Worm (Caenorhabditis elegans) whole organism, late embryonic: ENCODE results near the gene bas-1.

Experiments
- C08G9.2 ChIP-seq: sonication (generic microtip); optimal IDR thresholded peaks from 2 replicates; lab custom pipeline; 2016; ENCODE audit warnings: mild to moderate bottlenecking, missing genetic modification characterization, moderate library complexity, missing compliant biosample characterization
- K09A11.1 ChIP-seq: sonication (generic microtip); optimal IDR thresholded peaks from 2 replicates; lab custom pipeline; 2017; ENCODE audit warnings: antibody characterized with exemption, mild to moderate bottlenecking, missing genetic modification characterization, missing compliant biosample characterization; ENCODE audit not compliant: insufficient read depth
- T23F11.4 ChIP-seq: fragments of 200-800 bp; sonication (Bioruptor generic); optimal IDR thresholded peaks from 2 replicates; lab custom pipeline; 2018; ENCODE audit warnings: mild to moderate bottlenecking, missing genetic modification characterization, missing compliant biosample characterization
- ahr-1 ChIP-seq: sonication (generic microtip); optimal IDR thresholded peaks from 2 replicates; lab custom pipeline; 2016; ENCODE audit warnings: missing genetic modification characterization, missing compliant biosample characterization
- ama-1 ChIP-seq: fragments of 150-350 bp; optimal IDR thresholded peaks from 2 replicates; lab custom pipeline; 2014
- ceh-14 ChIP-seq: sonication (generic microtip); optimal IDR thresholded peaks from 2 replicates; lab custom pipeline; 2016; ENCODE audit warnings: missing genotype, missing genetic modification characterization, missing compliant biosample characterization
- ceh-18 ChIP-seq: sonication (generic microtip); optimal IDR thresholded peaks from 2 replicates; lab custom pipeline; 2016; ENCODE audit warnings: missing genetic modification characterization, missing compliant biosample characterization
- ceh-22 ChIP-seq: sonication (generic microtip); optimal IDR thresholded peaks from 2 replicates; lab custom pipeline; 2017; ENCODE audit warnings: missing biosample characterization, missing genetic modification characterization
- ceh-31 ChIP-seq: sonication (generic microtip); optimal IDR thresholded peaks from 2 replicates; lab custom pipeline; 2016; ENCODE audit warnings: missing genetic modification characterization, missing compliant biosample characterization
- ceh-9 ChIP-seq: sonication (generic microtip); optimal IDR thresholded peaks from 2 replicates; lab custom pipeline; 2016; ENCODE audit warnings: mild to moderate bottlenecking, missing genetic modification characterization, inconsistent platforms, missing compliant biosample characterization
- che-1 ChIP-seq: sonication (generic microtip); optimal IDR thresholded peaks from 2 replicates; lab custom pipeline; 2016; ENCODE audit warnings: mild to moderate bottlenecking, missing genetic modification characterization, missing compliant biosample characterization
- elt-4 ChIP-seq: sonication (generic microtip); optimal IDR thresholded peaks from 2 replicates; lab custom pipeline; 2016; ENCODE audit warnings: missing genetic modification characterization, missing compliant biosample characterization
- eyg-1 ChIP-seq: sonication (generic microtip); optimal IDR thresholded peaks from 2 replicates; lab custom pipeline; 2016; ENCODE audit warnings: missing genotype, missing genetic modification characterization, missing compliant biosample characterization
- fax-1 ChIP-seq: sonication (generic microtip); optimal IDR thresholded peaks from 2 replicates; lab custom pipeline; 2016; ENCODE audit warnings: missing genotype, missing genetic modification characterization, missing compliant biosample characterization
- fkh-10 ChIP-seq: fragments of 150-350 bp; optimal IDR thresholded peaks from 2 replicates; lab custom pipeline; 2014; ENCODE audit warnings: missing biosample characterization, missing genetic modification reagents, missing genetic modification characterization
- hlh-15 ChIP-seq: sonication (generic microtip); optimal IDR thresholded peaks from 2 replicates; lab custom pipeline; 2016; ENCODE audit warnings: missing genetic modification characterization, missing compliant biosample characterization
- hlh-6 ChIP-seq: sonication (generic microtip); optimal IDR thresholded peaks from 2 replicates; lab custom pipeline; 2016; ENCODE audit warnings: missing genotype, missing genetic modification characterization, missing compliant biosample characterization
- hlh-8 ChIP-seq: sonication (generic microtip); optimal IDR thresholded peaks from 2 replicates; lab custom pipeline; 2016; ENCODE audit warnings: missing genotype, missing genetic modification characterization, missing compliant biosample characterization
- lin-11 ChIP-seq: fragments of 200-800 bp; sonication (Bioruptor generic); optimal IDR thresholded peaks from 2 replicates; lab custom pipeline; 2018; ENCODE audit warnings: mild to moderate bottlenecking, missing genetic modification characterization, missing compliant biosample characterization
- mec-3 ChIP-seq: sonication (generic microtip); optimal IDR thresholded peaks from 2 replicates; lab custom pipeline; 2016; ENCODE audit warnings: borderline replicate concordance, missing genetic modification characterization, missing compliant biosample characterization
- nfya-1 ChIP-seq: sonication (generic microtip); optimal IDR thresholded peaks from 2 replicates; lab custom pipeline; 2017; ENCODE audit warnings: missing genetic modification characterization, mild to moderate bottlenecking, missing compliant biosample characterization, antibody characterized with exemption, moderate library complexity
- nhr-11 ChIP-seq: fragments of 150-350 bp; optimal IDR thresholded peaks from 2 replicates; lab custom pipeline; 2014; ENCODE audit warnings: missing biosample characterization, missing genetic modification characterization
- npax-4 ChIP-seq: sonication (generic microtip); optimal IDR thresholded peaks from 2 replicates; lab custom pipeline; 2016; ENCODE audit warnings: missing genetic modification characterization, missing compliant biosample characterization
- odd-2 ChIP-seq: sonication (generic microtip); optimal IDR thresholded peaks from 2 replicates; lab custom pipeline; 2017; ENCODE audit warnings: antibody characterized with exemption, mild to moderate bottlenecking, missing genetic modification characterization, missing compliant biosample characterization
- pag-3 ChIP-seq: sonication (generic microtip); optimal IDR thresholded peaks from 2 replicates; lab custom pipeline; 2016; ENCODE audit warnings: missing compliant biosample characterization, missing genetic modification characterization, borderline replicate concordance
- pat-9 ChIP-seq: fragments of 200-800 bp; sonication (Bioruptor generic); optimal IDR thresholded peaks from 2 replicates; lab custom pipeline; 2018; ENCODE audit warnings: mild to moderate bottlenecking, missing genetic modification characterization, moderate library complexity, missing compliant biosample characterization
- pax-1 ChIP-seq: fragments of 150-350 bp; optimal IDR thresholded peaks from 2 replicates; lab custom pipeline; 2014; ENCODE audit warnings: missing biosample characterization, missing genetic modification characterization
- pha-4 ChIP-seq: fragments of 150-350 bp; optimal IDR thresholded peaks from 2 replicates; lab custom pipeline; 2018; ENCODE audit warnings: missing biosample characterization, missing genetic modification reagents, missing genetic modification characterization
- ref-2 ChIP-seq: sonication (generic microtip); optimal IDR thresholded peaks from 2 replicates; lab custom pipeline; 2016; ENCODE audit warnings: missing genetic modification characterization, missing compliant biosample characterization
- rnt-1 ChIP-seq: sonication (generic microtip); optimal IDR thresholded peaks from 2 replicates; lab custom pipeline; 2016; ENCODE audit warnings: missing genetic modification characterization, missing compliant biosample characterization
- sox-2 ChIP-seq: fragments of 200-800 bp; sonication (Bioruptor generic); IDR thresholded peaks from 2 replicates; pipeline ENCODE4 v1.3.6; 2022; ENCODE audit warnings: missing genetic modification reagents, missing genetic modification characterization, missing compliant biosample characterization
- sox-4 ChIP-seq: sonication (generic microtip); optimal IDR thresholded peaks from 2 replicates; lab custom pipeline; 2017; ENCODE audit warnings: mild to moderate bottlenecking, missing genetic modification characterization, inconsistent platforms, missing compliant biosample characterization
- tbx-2 ChIP-seq: sonication (generic microtip); optimal IDR thresholded peaks from 2 replicates; lab custom pipeline; 2016; ENCODE audit warnings: missing genetic modification characterization, missing compliant biosample characterization
- unc-3 ChIP-seq, 2 experiments: fragments of 200-800 bp in 1 of 2; sonication (Bioruptor generic) in 1 of 2; sonication (generic microtip) in 1 of 2; conservative IDR thresholded peaks in 1 of 2; optimal IDR thresholded peaks in 1 of 2; 2 replicates each; pipeline versions ENCODE4 v1.3.6 to Lab custom; 2016 to 2022; ENCODE audit warnings: missing compliant biosample characterization in 2 of 2, missing genetic modification characterization in 2 of 2, missing genetic modification reagents in 1 of 2
- unc-55 ChIP-seq: sonication (generic microtip); optimal IDR thresholded peaks from 2 replicates; lab custom pipeline; 2017; ENCODE audit warnings: missing biosample characterization, missing genetic modification reagents, missing genetic modification characterization
- unc-86 ChIP-seq: sonication (generic microtip); optimal IDR thresholded peaks from 2 replicates; lab custom pipeline; 2016; ENCODE audit warnings: missing genetic modification characterization, missing compliant biosample characterization
- ztf-16 ChIP-seq: sonication (generic microtip); optimal IDR thresholded peaks from 2 replicates; lab custom pipeline; 2017; ENCODE audit warnings: missing genetic modification characterization, missing compliant biosample characterization

bas-1 gene

ce11 chrIII:5585711-5586110 is 26.4 kb upstream of the bas-1 start:
- TF ChIP-seq ahr-1 (tag; lab: Kevin White, UChicago) (no peak), pha-4 (no peak), C08G9.2 (no peak), ceh-31 (tag; lab: Kevin White, UChicago) (no peak), unc-3 (GFP tag; conservative IDR thresholded peaks at IDR 0.05; lab: Robert Waterston, UW) (no peak), unc-3 (tag; optimal IDR thresholded peaks at IDR 0.05; lab: Kevin White, UChicago) (no peak), ceh-9 (tag; lab: Kevin White, UChicago) (no peak), unc-55 (no peak), hlh-8 (no peak), K09A11.1 (no peak), npax-4 (tag; lab: Kevin White, UChicago) (no peak), odd-2 (no peak), eyg-1 (no peak), fax-1 (tag; lab: Kevin White, UChicago) (no peak), nhr-11 (no peak), pax-1 (tag; lab: Kevin White, UChicago) (no peak), hlh-6 (no peak), sox-2 (no peak), ref-2 (tag; lab: Kevin White, UChicago) (no peak)

ce11 chrIII:5586925-5587324 is 25.1 kb upstream of the bas-1 start, which contains the start of gene F56D2.2:
F56D2.2 (plus strand) TSS chrIII:5587263.
- TF ChIP-seq ceh-22 (tag; lab: Kevin White, UChicago) (no peak), lin-11 (tag; lab: Kevin White, UChicago) (no peak), che-1 (tag; lab: Kevin White, UChicago) (no peak), elt-4 (tag; lab: Kevin White, UChicago) (no peak), ceh-14 (tag; lab: Kevin White, UChicago) (no peak), mec-3 (tag; lab: Kevin White, UChicago) (no peak), ama-1 (lab: Kevin White, UChicago) (no peak), unc-55 (no peak), pag-3 (tag; lab: Kevin White, UChicago) (no peak), unc-86 (tag; lab: Kevin White, UChicago) (no peak), C08G9.2 (no peak), unc-3 (GFP tag; conservative IDR thresholded peaks at IDR 0.05; lab: Robert Waterston, UW) (no peak), unc-3 (tag; optimal IDR thresholded peaks at IDR 0.05; lab: Kevin White, UChicago) (no peak), ahr-1 (tag; lab: Kevin White, UChicago) (no peak), K09A11.1 (no peak), hlh-15 (tag; lab: Kevin White, UChicago) (no peak), ceh-31 (tag; lab: Kevin White, UChicago) (no peak), ceh-18 (no peak), fkh-10 (GFP tag; lab: Kevin White, UChicago) (no peak)

ce11 chrIII:5588746-5589145 is 23.3 kb upstream of the bas-1 start:
- TF ChIP-seq rnt-1 (tag; lab: Kevin White, UChicago) = no peak
- TF ChIP-seq ama-1 (lab: Kevin White, UChicago) = no peak
- no peak for TF ChIP-seq ceh-9 (tag; lab: Kevin White, UChicago)
- no peak for TF ChIP-seq sox-4 (tag; lab: Kevin White, UChicago)
- TF ChIP-seq hlh-6 = no peak
- no peak for TF ChIP-seq ztf-16
- TF ChIP-seq unc-55 = no peak
- no peak for TF ChIP-seq ref-2 (tag; lab: Kevin White, UChicago)
- no peak for TF ChIP-seq T23F11.4 (GFP tag; lab: Kevin White, UChicago)
- no peak for TF ChIP-seq ceh-22 (tag; lab: Kevin White, UChicago)

- TF ChIP-seq ceh-31 (tag; lab: Kevin White, UChicago) (peak; percentile 37), unc-55 (peak; percentile 1), nfya-1 (tag; lab: Kevin White, UChicago) (peak; percentile 29), tbx-2 (tag; lab: Kevin White, UChicago) (peak; percentile 10), nhr-11 (no peak), pat-9 (tag; lab: Kevin White, UChicago) (no peak)
Observed at ce11 chrIII:5591668-5592149, 20.4 kb upstream of the bas-1 start, which contains the start of the genes ddx-15 and ucr-1. ddx-15 (minus strand) TSS chrIII:5591718. ucr-1 (plus strand) TSS chrIII:5592135.
